Worm (Caenorhabditis elegans) whole organism, midembryonic: ENCODE measurements around the gene F46B3.9.

Experiments
- T22C8.4 ChIP-seq: fragments of 200-800 bp; sonication (Bioruptor generic); IDR thresholded peaks from 2 replicates; pipeline ENCODE4 v1.3.6; 2022; ENCODE audit warnings: missing genetic modification characterization, missing compliant biosample characterization
- flt-1 ChIP-seq: fragments of 200-800 bp; sonication (Bioruptor generic); IDR thresholded peaks from 2 replicates; pipeline ENCODE4 v1.3.6; 2022; ENCODE audit warnings: missing genetic modification characterization, missing compliant biosample characterization
- klf-2 ChIP-seq: fragments of 200-800 bp; sonication (Bioruptor generic); conservative IDR thresholded peaks from 2 replicates; pipeline ENCODE4 v1.3.6; 2022; ENCODE audit warnings: missing genetic modification reagents, missing genetic modification characterization, missing compliant biosample characterization

DNA sequence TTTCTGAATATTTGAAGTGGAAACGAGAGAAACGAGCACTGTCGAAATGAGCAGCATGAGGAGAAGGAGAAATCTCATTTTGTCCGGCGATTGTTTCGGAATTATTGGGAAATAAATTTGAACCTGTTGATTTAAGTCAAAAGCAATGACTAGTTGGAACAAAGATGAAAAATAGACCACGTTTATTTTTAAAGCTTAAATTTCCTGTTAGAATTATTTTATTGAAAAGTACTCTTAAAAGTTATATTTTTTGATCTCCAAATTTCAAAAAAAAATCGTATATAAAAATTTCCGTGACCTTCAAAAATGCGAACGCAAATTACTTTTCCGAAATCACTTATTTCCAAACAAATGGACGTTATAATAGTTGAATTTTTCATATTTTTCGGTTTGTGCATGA, 30.3 kb downstream of the F46B3.9 start, which contains the start of gene F26F2.11:
- TF ChIP-seq flt-1 (GFP tag; lab: Robert Waterston, UW) (no peak), klf-2 (GFP tag; lab: Robert Waterston, UW) (no peak), T22C8.4 (GFP tag; lab: Robert Waterston, UW) (no peak)
